Fruit fly (Drosophila melanogaster) whole organism, embryonic: Measurements from ENCODE around the gene aop.
A peak's percentile ranks its signal among the peaks of the same experiment; 100 is the strongest.

Experiments
- CG10979 ChIP-seq: fragments of 200-800 bp; sonication (Bioruptor generic); optimal IDR thresholded peaks from 2 replicates; lab custom pipeline; 2018; ENCODE audit warnings: missing biosample characterization, mild to moderate bottlenecking, missing genetic modification characterization, moderate library complexity
- CG12391 ChIP-seq: fragments of 200-800 bp; sonication (Bioruptor generic); optimal IDR thresholded peaks from 3 replicates; lab custom pipeline; 2018; ENCODE audit warnings: missing biosample characterization, mild to moderate bottlenecking, missing genetic modification characterization, moderate library complexity
- CG13287 ChIP-seq: fragments of 200-800 bp; sonication (Bioruptor generic); IDR thresholded peaks from 2 replicates; pipeline ENCODE4 v1.3.6; 2022; ENCODE audit warnings: missing biosample characterization, missing genetic modification characterization; ENCODE audit not compliant: partially characterized antibody
- CG14965 ChIP-seq: fragments of 200-800 bp; sonication (Bioruptor generic); optimal IDR thresholded peaks from 2 replicates; lab custom pipeline; 2016; ENCODE audit warnings: missing biosample characterization, missing genetic modification characterization, borderline replicate concordance
- CG17359 ChIP-seq: fragments of 200-800 bp; sonication (Bioruptor generic); optimal IDR thresholded peaks from 3 replicates; lab custom pipeline; 2018; ENCODE audit warnings: missing biosample characterization, mild to moderate bottlenecking, missing genetic modification characterization, moderate library complexity
- CG17802 ChIP-seq: fragments of 200-800 bp; sonication (Bioruptor generic); optimal IDR thresholded peaks from 2 replicates; lab custom pipeline; 2018; ENCODE audit warnings: missing biosample characterization, mild to moderate bottlenecking, missing genetic modification characterization, moderate library complexity
- CG18599 ChIP-seq: fragments of 200-800 bp; sonication (Bioruptor generic); optimal IDR thresholded peaks from 3 replicates; lab custom pipeline; 2017; ENCODE audit warnings: missing biosample characterization, missing genetic modification characterization, mild to moderate bottlenecking, moderate library complexity, missing genetic modification reagents
- CG18619 ChIP-seq: fragments of 200-800 bp; sonication (Bioruptor generic); optimal IDR thresholded peaks from 3 replicates; lab custom pipeline; 2017; ENCODE audit warnings: missing biosample characterization, mild to moderate bottlenecking, missing genetic modification characterization
- CG2129 ChIP-seq: fragments of 200-800 bp; sonication (Bioruptor generic); IDR thresholded peaks from 2 replicates; pipeline ENCODE4 v1.3.6; 2022; ENCODE audit warnings: missing biosample characterization, missing genetic modification characterization; ENCODE audit not compliant: partially characterized antibody
- CG34376 ChIP-seq: fragments of 200-800 bp; sonication (Bioruptor generic); optimal IDR thresholded peaks from 2 replicates; lab custom pipeline; 2018; ENCODE audit warnings: missing biosample characterization, mild to moderate bottlenecking, missing genetic modification characterization
- CG4282 ChIP-seq: fragments of 200-800 bp; sonication (Bioruptor generic); optimal IDR thresholded peaks from 2 replicates; lab custom pipeline; 2016; ENCODE audit warnings: missing biosample characterization, missing genetic modification characterization
- CG4617 ChIP-seq: fragments of 200-800 bp; sonication (Bioruptor generic); optimal IDR thresholded peaks from 3 replicates; lab custom pipeline; 2016; ENCODE audit warnings: missing biosample characterization, missing genetic modification characterization, borderline replicate concordance
- CG6254 ChIP-seq: fragments of 200-800 bp; sonication (Bioruptor generic); optimal IDR thresholded peaks from 3 replicates; lab custom pipeline; 2017; ENCODE audit warnings: mild to moderate bottlenecking, missing biosample characterization, missing genetic modification reagents, missing genetic modification characterization
- CG7928 ChIP-seq: fragments of 200-800 bp; sonication (Bioruptor generic); optimal IDR thresholded peaks from 2 replicates; lab custom pipeline; 2017; ENCODE audit warnings: missing biosample characterization, mild to moderate bottlenecking, missing genetic modification characterization
- CG9437 ChIP-seq: fragments of 200-800 bp; sonication (Bioruptor generic); optimal IDR thresholded peaks from 2 replicates; lab custom pipeline; 2018; ENCODE audit warnings: missing biosample characterization, mild to moderate bottlenecking, missing genetic modification characterization
- CkIIα-i1 ChIP-seq: fragments of 200-800 bp; sonication (Bioruptor generic); IDR thresholded peaks from 2 replicates; pipeline ENCODE4 v1.3.6; 2022; ENCODE audit warnings: missing biosample characterization, missing genetic modification characterization
- E2f2 ChIP-seq: fragments of 200-800 bp; sonication (Bioruptor generic); IDR thresholded peaks from 2 replicates; pipeline ENCODE4 v1.3.6; 2022; ENCODE audit warnings: missing biosample characterization, missing genetic modification characterization
- Hand ChIP-seq: fragments of 200-800 bp; sonication (Bioruptor generic); optimal IDR thresholded peaks from 2 replicates; lab custom pipeline; 2017; ENCODE audit warnings: mild to moderate bottlenecking, missing biosample characterization, missing genetic modification reagents, missing genetic modification characterization
- Hr39 ChIP-seq: fragments of >200 bp; optimal IDR thresholded peaks from 2 replicates; lab custom pipeline; 2017
- Hr78 ChIP-seq, 2 experiments: fragments of 200-800 bp in 1 of 2; fragments of >200 bp in 1 of 2; sonication (Bioruptor generic) in 1 of 2; optimal IDR thresholded peaks; 2 replicates each; lab custom pipeline; 2017 to 2019; ENCODE audit warnings: missing biosample characterization in 2 of 2, missing genetic modification characterization in 2 of 2, mild to moderate bottlenecking in 1 of 2, moderate library complexity in 1 of 2
- Lim3 ChIP-seq: fragments of 200-800 bp; sonication (Bioruptor generic); IDR thresholded peaks from 2 replicates; pipeline ENCODE4 v1.3.6; 2022; ENCODE audit warnings: missing biosample characterization, missing genetic modification characterization
- Poxn ChIP-seq: fragments of 200-800 bp; sonication (Bioruptor generic); IDR thresholded peaks from 2 replicates; pipeline ENCODE4 v1.3.6; 2022; ENCODE audit warnings: missing biosample characterization, missing genetic modification characterization
- Ptx1 ChIP-seq: fragments of 200-800 bp; sonication (Bioruptor generic); IDR thresholded peaks from 2 replicates; pipeline ENCODE4 v1.3.6; 2022; ENCODE audit warnings: missing biosample characterization, missing genetic modification characterization
- Ssrp ChIP-seq: fragments of 200-800 bp; sonication (Bioruptor generic); optimal IDR thresholded peaks from 2 replicates; lab custom pipeline; 2018; ENCODE audit warnings: missing biosample characterization, mild to moderate bottlenecking, missing genetic modification characterization, moderate library complexity
- Stat92E ChIP-seq, 3 experiments: fragments of >200 bp in 2 of 3; fragments of 200-800 bp in 1 of 3; sonication (Bioruptor generic) in 1 of 3; optimal IDR thresholded peaks; 2 replicates each; lab custom pipeline; 2017 to 2019; ENCODE audit warnings: missing biosample characterization in 3 of 3, missing genetic modification characterization in 3 of 3, mild to moderate bottlenecking in 1 of 3, moderate library complexity in 1 of 3
- Tbp ChIP-seq: fragments of >200 bp; optimal IDR thresholded peaks from 2 replicates; lab custom pipeline; 2018; ENCODE audit warnings: missing biosample characterization, missing genetic modification characterization
- bbx ChIP-seq: fragments of 200-800 bp; sonication (Bioruptor generic); IDR thresholded peaks from 2 replicates; pipeline ENCODE4 v1.3.6; 2022; ENCODE audit warnings: missing biosample characterization, missing genetic modification characterization; ENCODE audit not compliant: partially characterized antibody
- bsh ChIP-seq, 2 experiments: fragments of 200-800 bp; sonication (Bioruptor generic); optimal IDR thresholded peaks; 2 replicates each; lab custom pipeline; 2017 to 2018; ENCODE audit warnings: mild to moderate bottlenecking in 2 of 2, missing biosample characterization in 2 of 2, missing genetic modification characterization in 2 of 2, moderate library complexity in 1 of 2
- danr ChIP-seq: fragments of 200-800 bp; sonication (Bioruptor generic); IDR thresholded peaks from 2 replicates; pipeline ENCODE4 v1.3.6; 2022; ENCODE audit warnings: missing biosample characterization, missing genetic modification characterization
- ftz-f1 ChIP-seq: fragments of 200-800 bp; sonication (Bioruptor generic); optimal IDR thresholded peaks from 2 replicates; lab custom pipeline; 2016; ENCODE audit warnings: missing biosample characterization, missing genetic modification characterization
- gce ChIP-seq: fragments of 200-800 bp; sonication (Bioruptor generic); IDR thresholded peaks from 3 replicates; pipeline ENCODE4 v1.3.6; 2022; ENCODE audit warnings: missing biosample characterization, missing genetic modification characterization
- gcm ChIP-seq: fragments of 200-800 bp; sonication (Bioruptor generic); optimal IDR thresholded peaks from 2 replicates; lab custom pipeline; 2019; ENCODE audit warnings: missing biosample characterization, mild to moderate bottlenecking, missing genetic modification characterization, moderate library complexity
- gfzf ChIP-seq: fragments of 200-800 bp; sonication (Bioruptor generic); optimal IDR thresholded peaks from 2 replicates; lab custom pipeline; 2016; ENCODE audit warnings: missing biosample characterization, mild to moderate bottlenecking, missing genetic modification characterization, moderate library complexity
- jing ChIP-seq: fragments of 200-800 bp; sonication (Bioruptor generic); optimal IDR thresholded peaks from 2 replicates; lab custom pipeline; 2018; ENCODE audit warnings: missing biosample characterization, mild to moderate bottlenecking, missing genetic modification characterization
- kay ChIP-seq: fragments of 200-800 bp; sonication (Bioruptor generic); optimal IDR thresholded peaks from 2 replicates; lab custom pipeline; 2016; ENCODE audit warnings: missing biosample characterization, missing genetic modification characterization
- klu ChIP-seq: fragments of 200-800 bp; sonication (Bioruptor generic); IDR thresholded peaks from 2 replicates; pipeline ENCODE4 v1.3.6; 2022; ENCODE audit warnings: missing biosample characterization, missing genetic modification characterization
- lab ChIP-seq: fragments of 200-800 bp; sonication (Bioruptor generic); optimal IDR thresholded peaks from 3 replicates; lab custom pipeline; 2017; ENCODE audit warnings: missing biosample characterization, missing genetic modification characterization, mild to moderate bottlenecking, moderate library complexity, missing genetic modification reagents
- mld ChIP-seq: fragments of 200-800 bp; sonication (Bioruptor generic); IDR thresholded peaks from 3 replicates; pipeline ENCODE4 v1.3.6; 2022; ENCODE audit warnings: missing biosample characterization, missing genetic modification characterization; ENCODE audit not compliant: partially characterized antibody
- odd ChIP-seq: fragments of 200-800 bp; sonication (Bioruptor generic); optimal IDR thresholded peaks from 2 replicates; lab custom pipeline; 2017; ENCODE audit warnings: missing biosample characterization, mild to moderate bottlenecking, missing genetic modification characterization
- p53 ChIP-seq: fragments of 200-800 bp; sonication (Bioruptor generic); optimal IDR thresholded peaks from 2 replicates; lab custom pipeline; 2016; ENCODE audit warnings: missing biosample characterization, missing genetic modification characterization
- slou ChIP-seq: fragments of 200-800 bp; sonication (Bioruptor generic); optimal IDR thresholded peaks from 3 replicates; lab custom pipeline; 2016; ENCODE audit warnings: missing biosample characterization, missing genetic modification characterization
- toy ChIP-seq: fragments of 200-800 bp; sonication (Bioruptor generic); IDR thresholded peaks from 2 replicates; pipeline ENCODE4 v1.3.6; 2022; ENCODE audit warnings: missing biosample characterization, missing genetic modification characterization
- trem ChIP-seq: fragments of 200-800 bp; optimal IDR thresholded peaks from 3 replicates; lab custom pipeline; 2019; ENCODE audit warnings: missing biosample characterization, mild to moderate bottlenecking, missing genetic modification characterization, moderate library complexity
- tup ChIP-seq: fragments of 200-800 bp; sonication (Bioruptor generic); optimal IDR thresholded peaks from 2 replicates; lab custom pipeline; 2016; ENCODE audit warnings: missing biosample characterization, mild to moderate bottlenecking, missing genetic modification characterization, moderate library complexity
- twi ChIP-seq: fragments of 200-800 bp; optimal IDR thresholded peaks from 2 replicates; lab custom pipeline; 2019; ENCODE audit warnings: missing biosample characterization, mild to moderate bottlenecking, missing genetic modification characterization, moderate library complexity
- unpg ChIP-seq: fragments of 200-800 bp; sonication (Bioruptor generic); optimal IDR thresholded peaks from 3 replicates; lab custom pipeline; 2018; ENCODE audit warnings: missing biosample characterization, mild to moderate bottlenecking, missing genetic modification characterization, moderate library complexity
- vfl ChIP-seq: fragments of 200-800 bp; sonication (Bioruptor generic); optimal IDR thresholded peaks from 2 replicates; lab custom pipeline; 2016; ENCODE audit warnings: missing biosample characterization, missing genetic modification characterization
- wor ChIP-seq: fragments of 200-800 bp; sonication (Bioruptor generic); IDR thresholded peaks from 2 replicates; pipeline ENCODE4 v1.3.6; 2022; ENCODE audit warnings: missing biosample characterization, missing genetic modification characterization

Gene aop

dm6 chr2L:2164520-2165237 lies 13.9 kb downstream of the aop start (continued):
- TF ChIP-seq Ptx1 = 0 out of 2 replicates have a peak, but pooled peaks have one; percentile 25
- peak; percentile 62 for TF ChIP-seq unpg (GFP tag; lab: Kevin White, UChicago)
- no peak for TF ChIP-seq CG13287 (GFP tag; lab: Robert Waterston, UW)
- peak; percentile 74 for TF ChIP-seq CG12391 (tag; lab: Kevin White, UChicago)
- peak; percentile 78 for TF ChIP-seq trem (tag; lab: Kevin White, UChicago)
- TF ChIP-seq gfzf (GFP tag; lab: Kevin White, UChicago) = no peak
- no peak for TF ChIP-seq CG4282
- TF ChIP-seq wor (GFP tag; lab: Robert Waterston, UW) = no peak
- no peak for TF ChIP-seq E2f2 (GFP tag; lab: Robert Waterston, UW)
- no peak for TF ChIP-seq mld (GFP tag; lab: Robert Waterston, UW)
- TF ChIP-seq bsh (GFP tag; optimal IDR thresholded peaks at IDR 0.05; lab: Kevin White, UChicago) = peak; percentile 77 to 81
- no peak for TF ChIP-seq CG7928 (GFP tag; lab: Kevin White, UChicago)
- TF ChIP-seq gcm (GFP tag; lab: Kevin White, UChicago) = peak; percentile 69
- no peak for TF ChIP-seq ftz-f1 (GFP tag; lab: Kevin White, UChicago)
- TF ChIP-seq CkIIα-i1 = no peak
- TF ChIP-seq CG18619 = peak; percentile 29
- TF ChIP-seq gce = no peak
- no peak for TF ChIP-seq CG14965 (GFP tag; lab: Kevin White, UChicago)
- TF ChIP-seq CG2129 (GFP tag; lab: Robert Waterston, UW) = no peak
- TF ChIP-seq toy (GFP tag; lab: Robert Waterston, UW) = no peak
- peak; percentile 9 for TF ChIP-seq CG9437 (GFP tag; lab: Kevin White, UChicago)
- TF ChIP-seq vfl (GFP tag; lab: Kevin White, UChicago) = peak; percentile 71
- TF ChIP-seq lab (GFP tag; lab: Kevin White, UChicago) = peak; percentile 6
- no peak for TF ChIP-seq Lim3 (GFP tag; lab: Robert Waterston, UW)
- no peak for TF ChIP-seq danr (GFP tag; lab: Robert Waterston, UW)
- no peak for TF ChIP-seq Tbp (GFP tag; lab: Kevin White, UChicago)
- peak; percentile 89 for TF ChIP-seq twi (tag; lab: Kevin White, UChicago)
- TF ChIP-seq tup (GFP tag; lab: Kevin White, UChicago) = no peak
- TF ChIP-seq Hr39 (lab: Kevin White, UChicago) = no peak
- no peak for TF ChIP-seq klu
- TF ChIP-seq bbx (GFP tag; lab: Robert Waterston, UW) = no peak
- peak; percentile 34 for TF ChIP-seq CG18599
- TF ChIP-seq CG4617 = peak; percentile 5
- peak; percentile 51 for TF ChIP-seq p53 (GFP tag; lab: Kevin White, UChicago)
- TF ChIP-seq slou (GFP tag; lab: Kevin White, UChicago) = no peak
- peak; percentile 31 for TF ChIP-seq jing (GFP tag; lab: Kevin White, UChicago)
- TF ChIP-seq kay (GFP tag; lab: Kevin White, UChicago) = peak; percentile 48
- no peak for TF ChIP-seq Hr78 (GFP tag; optimal IDR thresholded peaks at IDR 0.05; lab: Kevin White, UChicago)
- TF ChIP-seq Stat92E (GFP tag; optimal IDR thresholded peaks at IDR 0.05; lab: Kevin White, UChicago) = peak in 1 of 3 experiments; percentile 94
- TF ChIP-seq odd (GFP tag; lab: Kevin White, UChicago) = peak; percentile 47
- no peak for TF ChIP-seq Hand (GFP tag; lab: Kevin White, UChicago)
- TF ChIP-seq Poxn = no peak
- peak; percentile 63 for TF ChIP-seq Ssrp (tag; lab: Kevin White, UChicago)
- TF ChIP-seq CG10979 (tag; lab: Kevin White, UChicago) = peak; percentile 87
- no peak for TF ChIP-seq CG34376 (GFP tag; lab: Kevin White, UChicago)
- peak; percentile 45 for TF ChIP-seq CG17359 (tag; lab: Kevin White, UChicago)
- TF ChIP-seq CG17802 (tag; lab: Kevin White, UChicago) = peak; percentile 45
- TF ChIP-seq CG6254 (GFP tag; lab: Kevin White, UChicago) = peak; percentile 72
